Fruit fly (Drosophila melanogaster) whole organism: ENCODE results near the gene CG32708.

Experiments used
- CG8478 ChIP-seq: fragments of >200 bp; optimal IDR thresholded peaks from 2 replicates; lab custom pipeline; 2018; ENCODE audit warnings: inconsistent platforms
- Dll ChIP-seq: fragments of >200 bp; optimal IDR thresholded peaks from 2 replicates; lab custom pipeline; 2017
- EcR ChIP-seq, 2 experiments: fragments of >200 bp; optimal IDR thresholded peaks; 2 replicates each; lab custom pipeline; 2017; ENCODE audit warnings: missing biosample characterization in 2 of 2, missing genetic modification characterization in 2 of 2, missing genetic modification reagents in 2 of 2
- pan ChIP-seq: fragments of >200 bp; optimal IDR thresholded peaks from 2 replicates; lab custom pipeline; 2017
- psq ChIP-seq: fragments of >200 bp; optimal IDR thresholded peaks from 2 replicates; lab custom pipeline; 2017
- usp ChIP-seq: fragments of >200 bp; optimal IDR thresholded peaks from 2 replicates; lab custom pipeline; 2017; ENCODE audit warnings: missing biosample characterization, missing genetic modification characterization, mixed read lengths

Gene CG32708

dm6 chrX:9133577-9134240 is 48.0 kb downstream of the CG32708 start:
- TF ChIP-seq CG8478 (lab: Kevin White, UChicago) (no peak), pan (no peak), Dll (lab: Kevin White, UChicago) (no peak), usp (GFP tag; lab: Kevin White, UChicago) (no peak), EcR (GFP tag; optimal IDR thresholded peaks at IDR 0.05; lab: Kevin White, UChicago) (no peak), psq (lab: Kevin White, UChicago) (no peak)

DNA sequence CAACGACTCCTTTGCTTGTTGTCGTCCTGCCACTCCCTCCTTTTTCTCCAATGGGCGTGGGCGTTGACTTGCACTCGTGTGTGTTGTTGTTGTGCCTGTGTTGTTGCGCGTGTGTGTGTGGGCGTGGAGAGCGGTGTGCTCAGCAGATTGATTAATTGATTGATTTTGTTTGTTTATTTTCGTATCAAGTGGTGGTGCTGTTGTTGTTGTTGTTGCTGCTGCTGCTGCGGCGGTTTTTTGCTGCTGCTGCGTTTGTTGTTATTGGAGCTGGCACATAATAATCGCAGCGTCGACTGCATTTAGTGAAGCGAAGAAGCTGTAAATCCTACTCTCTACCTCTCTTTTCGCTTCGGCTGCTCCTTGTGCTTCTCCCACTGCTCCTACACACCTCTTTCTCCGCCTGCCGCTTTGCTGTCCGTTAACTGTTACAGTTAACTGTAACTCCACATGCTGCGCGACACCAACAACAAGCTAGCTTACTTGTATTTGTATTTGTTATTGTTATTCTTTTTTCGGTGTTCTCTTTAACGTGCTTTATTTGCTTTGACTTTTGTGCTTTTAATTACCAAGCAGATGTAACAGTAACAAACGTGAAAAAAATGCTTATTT is 48.6 kb downstream of the CG32708 start:
- TF ChIP-seq psq (lab: Kevin White, UChicago) (no peak), EcR (GFP tag; optimal IDR thresholded peaks at IDR 0.05; lab: Kevin White, UChicago) (no peak), usp (GFP tag; lab: Kevin White, UChicago) (no peak), pan (no peak), Dll (lab: Kevin White, UChicago) (no peak), CG8478 (lab: Kevin White, UChicago) (no peak)

DNA sequence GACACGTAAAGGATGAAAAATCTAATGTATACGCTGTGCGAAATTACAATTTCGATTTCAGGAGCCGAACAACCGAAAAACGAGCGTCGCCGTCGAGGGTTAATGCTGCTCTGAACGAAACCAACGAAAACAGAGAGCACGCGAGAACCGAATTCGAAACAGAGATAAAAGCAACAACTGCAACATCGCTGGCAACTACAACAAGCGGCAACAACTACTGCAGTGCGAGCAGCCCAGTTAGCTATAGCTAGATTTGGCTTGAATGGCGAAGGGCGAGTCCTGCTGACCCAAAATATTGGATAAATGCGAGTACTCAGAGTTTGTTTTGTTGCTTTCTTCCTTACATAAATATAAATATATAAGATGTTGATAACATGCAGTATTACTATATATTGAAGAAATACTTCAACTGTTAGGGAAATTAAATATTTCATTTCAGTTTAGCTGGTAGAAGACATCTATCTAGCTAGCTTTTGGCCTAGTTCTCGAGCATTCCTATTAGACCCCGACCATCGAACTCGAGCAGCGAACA is 49.3 kb downstream of the CG32708 start, which contains the start of gene fend:
TSS of gene fend (minus strand) at position 178 of the 532 bp plus-strand sequence.
- TF ChIP-seq usp (GFP tag; lab: Kevin White, UChicago) (no peak), EcR (GFP tag; optimal IDR thresholded peaks at IDR 0.05; lab: Kevin White, UChicago) (no peak), CG8478 (lab: Kevin White, UChicago) (no peak), Dll (lab: Kevin White, UChicago) (no peak), pan (no peak), psq (lab: Kevin White, UChicago) (no peak)
